Fruit fly (Drosophila melanogaster): ENCODE measurements around the gene fray.

Gene fray

DNA sequence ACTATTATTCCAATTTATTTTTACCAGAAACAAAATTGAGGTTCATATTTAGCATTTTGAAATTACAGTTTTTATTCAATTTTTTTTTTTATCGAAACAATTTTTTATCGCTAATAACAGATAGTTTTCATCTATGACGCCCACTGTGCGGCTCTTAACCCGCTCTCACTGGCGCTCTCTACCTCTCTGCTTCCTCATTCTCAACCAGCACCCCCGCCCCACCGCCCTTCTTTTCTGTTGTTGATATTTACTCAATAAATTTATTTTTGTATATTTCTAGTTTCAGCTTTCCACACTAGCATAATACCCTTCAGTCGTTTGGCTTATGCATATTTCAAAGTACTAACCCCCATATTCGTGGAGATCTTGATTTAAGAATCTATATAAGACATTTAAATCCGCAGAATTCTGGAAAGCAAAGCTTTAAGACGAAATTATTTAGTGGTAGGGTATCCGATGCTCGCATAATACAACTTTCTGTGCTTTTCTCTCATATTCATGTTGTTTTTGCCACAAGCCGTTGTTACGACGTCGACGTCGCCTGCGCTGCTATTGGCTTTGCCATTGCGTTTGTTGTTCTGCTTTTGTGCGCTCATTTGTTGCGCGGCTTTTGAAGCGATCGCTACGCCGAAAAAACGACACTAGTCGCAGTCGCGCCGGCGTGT lies 11.1 kb downstream of the fray start (continued):
- TF ChIP-seq CG3995 (GFP tag; optimal IDR thresholded peaks at IDR 0.05): peak; percentile 67
- peak; percentile 97 for TF ChIP-seq org-1 (GFP tag; optimal IDR thresholded peaks at IDR 0.05)
- peak; percentile 97 for TF ChIP-seq CG7556 (GFP tag; optimal IDR thresholded peaks at IDR 0.05)
- TF ChIP-seq Blimp-1 (GFP tag; optimal IDR thresholded peaks at IDR 0.05): peak; percentile 96
- TF ChIP-seq her (GFP tag; optimal IDR thresholded peaks at IDR 0.05): peak; percentile 93
- no peak for TF ChIP-seq usp (GFP tag; optimal IDR thresholded peaks at IDR 0.05)
- TF ChIP-seq H2.0 (GFP tag; IDR thresholded peaks at IDR 0.05): peak; percentile 88
- TF ChIP-seq Dp (GFP tag; optimal IDR thresholded peaks at IDR 0.05): peak; percentile 23
- peak in 1 of 3 experiments; percentile 97 for TF ChIP-seq lola (GFP tag; optimal IDR thresholded peaks at IDR 0.05)
- TF ChIP-seq chm (GFP tag; IDR thresholded peaks at IDR 0.05): no peak; the same call in none of the 2 replicates
- peak; percentile 95 for TF ChIP-seq ind (GFP tag; optimal IDR thresholded peaks at IDR 0.05)
- peak; percentile 43 for TF ChIP-seq stwl (tag; optimal IDR thresholded peaks at IDR 0.05)
- peak; percentile 99 for TF ChIP-seq Med (GFP tag)
- TF ChIP-seq pnt (GFP tag; optimal IDR thresholded peaks at IDR 0.05): peak; percentile 94
- TF ChIP-seq sisA (GFP tag; IDR thresholded peaks at IDR 0.05): peak; percentile 96
- TF ChIP-seq CG13894 (tag; optimal IDR thresholded peaks at IDR 0.05): peak; percentile 93
- TF ChIP-seq CG34376 (GFP tag; optimal IDR thresholded peaks at IDR 0.05): peak; percentile 91
- TF ChIP-seq CG18619 (GFP tag; optimal IDR thresholded peaks at IDR 0.05): peak; percentile 97
- peak; percentile 88 for TF ChIP-seq CG7372 (GFP tag; IDR thresholded peaks at IDR 0.05)
- TF ChIP-seq row (GFP tag; IDR thresholded peaks at IDR 0.05): peak; percentile 99
- peak; percentile 44 for TF ChIP-seq Dref (GFP tag; IDR thresholded peaks at IDR 0.05)
- TF ChIP-seq dysf (GFP tag; IDR thresholded peaks at IDR 0.05): peak; percentile 97
- peak; percentile 44 for TF ChIP-seq CG9797 (GFP tag; optimal IDR thresholded peaks at IDR 0.05)
- TF ChIP-seq GATAe (GFP tag; conservative IDR thresholded peaks at IDR 0.05): peak; percentile 84
- TF ChIP-seq btn (GFP tag; optimal IDR thresholded peaks at IDR 0.05): peak; percentile 89
- peak; percentile 95 for TF ChIP-seq Fer3 (tag; optimal IDR thresholded peaks at IDR 0.05)
- TF ChIP-seq C15 (GFP tag; IDR thresholded peaks at IDR 0.05): peak; percentile 87
- TF ChIP-seq CG18764 (GFP tag; optimal IDR thresholded peaks at IDR 0.05): peak; percentile 94
- peak; percentile 86 for TF ChIP-seq CG31365 (tag; optimal IDR thresholded peaks at IDR 0.05)
- TF ChIP-seq az2 (GFP tag; optimal IDR thresholded peaks at IDR 0.05): peak; percentile 97
- TF ChIP-seq Poxn (GFP tag; IDR thresholded peaks at IDR 0.05): peak; percentile 71
- TF ChIP-seq CG11398 (GFP tag; optimal IDR thresholded peaks at IDR 0.05): peak; percentile 96
- peak; percentile 94 for TF ChIP-seq fd3F (GFP tag; optimal IDR thresholded peaks at IDR 0.05)
- TF ChIP-seq dpn (GFP tag; optimal IDR thresholded peaks at IDR 0.05): peak; percentile 96 to 97
- peak; percentile 82 for TF ChIP-seq Neu2 (GFP tag; optimal IDR thresholded peaks at IDR 0.05; ENCODE audit: borderline replicate concordance)
- peak; percentile 89 for TF ChIP-seq pb (GFP tag; optimal IDR thresholded peaks at IDR 0.05)
- TF ChIP-seq sr (GFP tag; IDR thresholded peaks at IDR 0.05): peak; percentile 85
- peak; percentile 97 for TF ChIP-seq CG16863 (GFP tag; optimal IDR thresholded peaks at IDR 0.05)
- peak; percentile 84 for TF ChIP-seq Doc2 (GFP tag; IDR thresholded peaks at IDR 0.05)
- peak; percentile 99 for TF ChIP-seq nau (GFP tag; optimal IDR thresholded peaks at IDR 0.05)
- TF ChIP-seq croc (GFP tag; conservative IDR thresholded peaks at IDR 0.05): peak; percentile 95
- peak; percentile 91 for TF ChIP-seq onecut (GFP tag; IDR thresholded peaks at IDR 0.05)
- peak; percentile 58; the same call in 1 of the 3 replicates for TF ChIP-seq Opbp (GFP tag; IDR thresholded peaks at IDR 0.05; ENCODE audit: partially characterized antibody)
- peak; percentile 95 for TF ChIP-seq CG15011 (GFP tag; optimal IDR thresholded peaks at IDR 0.05)
- peak; percentile 94 for TF ChIP-seq CrebB (tag; optimal IDR thresholded peaks at IDR 0.05)
- no peak for TF ChIP-seq inv (GFP tag; IDR thresholded peaks at IDR 0.05; ENCODE audit: partially characterized antibody)
- peak; percentile 95 for TF ChIP-seq CG12236 (GFP tag; optimal IDR thresholded peaks at IDR 0.05)
- peak; percentile 97 for TF ChIP-seq CG10979 (tag; optimal IDR thresholded peaks at IDR 0.05)
- peak; percentile 98 for TF ChIP-seq ATbp (GFP tag; optimal IDR thresholded peaks at IDR 0.05)
